Fruit fly (Drosophila melanogaster): ENCODE measurements around the gene CG9547.
A peak's percentile ranks its signal among the peaks of the same experiment; 100 is the strongest.

Gene CG9547

dm6 chr2L:6480212-6480994 lies 13.9 kb downstream of the CG9547 start, which contains the start of the genes Sec61alpha and Daxx (continued):
- TF ChIP-seq pros (GFP tag; optimal IDR thresholded peaks at IDR 0.05) (no peak), CrebB (tag; optimal IDR thresholded peaks at IDR 0.05) (peak; percentile 63), CG17359 (tag; optimal IDR thresholded peaks at IDR 0.05) (peak; percentile 75), nau (GFP tag; optimal IDR thresholded peaks at IDR 0.05) (peak; percentile 45), pb (GFP tag; optimal IDR thresholded peaks at IDR 0.05) (peak; percentile 68), gro (GFP tag; optimal IDR thresholded peaks at IDR 0.05) (peak; percentile 82), Opbp (GFP tag; IDR thresholded peaks at IDR 0.05; ENCODE audit: partially characterized antibody) (peak; percentile 100), CG16779 (GFP tag; IDR thresholded peaks at IDR 0.05) (peak; percentile 81), amos (GFP tag; IDR thresholded peaks at IDR 0.05; ENCODE audit: partially characterized antibody) (peak; percentile 100), vfl (GFP tag; optimal IDR thresholded peaks at IDR 0.05) (peak; percentile 87), lab (GFP tag; optimal IDR thresholded peaks at IDR 0.05) (peak; percentile 87), pfk (GFP tag; optimal IDR thresholded peaks at IDR 0.05) (no peak), CG10543 (GFP tag; optimal IDR thresholded peaks at IDR 0.05) (peak; percentile 76), yki (optimal IDR thresholded peaks at IDR 0.05) (no peak), Fer1 (GFP tag; optimal IDR thresholded peaks at IDR 0.05) (peak; percentile 67), Optix (GFP tag; IDR thresholded peaks at IDR 0.05) (peak; percentile 62; the same call in 2 of the 3 replicates), mam (GFP tag; optimal IDR thresholded peaks at IDR 0.05) (peak; percentile 95), Hey (tag; optimal IDR thresholded peaks at IDR 0.05) (no peak), CG13296 (GFP tag; optimal IDR thresholded peaks at IDR 0.05) (peak; percentile 76), onecut (GFP tag; IDR thresholded peaks at IDR 0.05) (peak; percentile 67), CG14441 (GFP tag; IDR thresholded peaks at IDR 0.05) (peak; percentile 83), CG14965 (GFP tag; optimal IDR thresholded peaks at IDR 0.05; ENCODE audit: borderline replicate concordance) (peak; percentile 17), zfh2 (GFP tag; optimal IDR thresholded peaks at IDR 0.05) (peak; percentile 96), Oaz (GFP tag; IDR thresholded peaks at IDR 0.05) (peak; percentile 62), B-H2 (GFP tag; optimal IDR thresholded peaks at IDR 0.05) (peak; percentile 78), CG31388 (GFP tag; optimal IDR thresholded peaks at IDR 0.05) (peak; percentile 1), schlank (tag; optimal IDR thresholded peaks at IDR 0.05) (peak; percentile 40), Asciz (GFP tag; optimal IDR thresholded peaks at IDR 0.05) (peak; percentile 53), CG32767 (GFP tag; IDR thresholded peaks at IDR 0.05) (peak; percentile 64), HHEX (GFP tag; optimal IDR thresholded peaks at IDR 0.05) (peak; percentile 68), p53 (GFP tag; optimal IDR thresholded peaks at IDR 0.05) (peak; percentile 84), z (GFP tag; IDR thresholded peaks at IDR 0.05) (peak; percentile 31; the same call in 1 of the 3 replicates), CG12071 (GFP tag; optimal IDR thresholded peaks at IDR 0.05) (peak; percentile 21), eve (GFP tag; optimal IDR thresholded peaks at IDR 0.05) (no peak), chm (GFP tag; IDR thresholded peaks at IDR 0.05) (peak; percentile 66), gsb (GFP tag; IDR thresholded peaks at IDR 0.05) (peak; percentile 54), zf30C (GFP tag; optimal IDR thresholded peaks at IDR 0.05) (no peak), ken (GFP tag; IDR thresholded peaks at IDR 0.05) (peak; percentile 83), CG6813 (GFP tag; optimal IDR thresholded peaks at IDR 0.05) (peak; percentile 32), shn (GFP tag; optimal IDR thresholded peaks at IDR 0.05) (peak; percentile 94), cwo (GFP tag; optimal IDR thresholded peaks at IDR 0.05) (peak; percentile 62), Mad (GFP tag; optimal IDR thresholded peaks at IDR 0.05) (peak; percentile 82), CG12391 (tag; optimal IDR thresholded peaks at IDR 0.05) (peak; percentile 87), CG14050 (GFP tag; IDR thresholded peaks at IDR 0.05) (peak; percentile 76), CG1647 (GFP tag; optimal IDR thresholded peaks at IDR 0.05) (peak; percentile 76), CG31224 (GFP tag; IDR thresholded peaks at IDR 0.05) (peak; percentile 72), crc (GFP tag; optimal IDR thresholded peaks at IDR 0.05) (peak; percentile 83), CG6765 (GFP tag; optimal IDR thresholded peaks at IDR 0.05) (peak; percentile 67), CG7786 (GFP tag; optimal IDR thresholded peaks at IDR 0.05) (peak; percentile 90)

All from whole organism, embryonic.